Fruit fly (Drosophila melanogaster) whole organism, embryonic: ENCODE results near the gene Nepl21.

Experiments
- Ada2b ChIP-seq: fragments of 200-800 bp; sonication (Bioruptor generic); IDR thresholded peaks from 2 replicates; pipeline ENCODE4 v1.3.6; 2022; ENCODE audit warnings: missing biosample characterization, missing genetic modification characterization
- CG10209 ChIP-seq: fragments of 200-800 bp; sonication (Bioruptor generic); optimal IDR thresholded peaks from 3 replicates; lab custom pipeline; 2017; ENCODE audit warnings: missing biosample characterization, mild to moderate bottlenecking, missing genetic modification characterization, missing genetic modification reagents
- CG10274 ChIP-seq: fragments of 200-800 bp; sonication (Bioruptor generic); optimal IDR thresholded peaks from 3 replicates; lab custom pipeline; 2017; ENCODE audit warnings: missing biosample characterization, mild to moderate bottlenecking, missing genetic modification characterization
- CG11093 ChIP-seq: fragments of 200-800 bp; sonication (Bioruptor generic); IDR thresholded peaks from 3 replicates; pipeline ENCODE4 v1.3.6; 2022; ENCODE audit warnings: missing biosample characterization, missing genetic modification characterization
- CG13424 ChIP-seq: fragments of 200-800 bp; sonication (Bioruptor generic); optimal IDR thresholded peaks from 2 replicates; lab custom pipeline; 2019; ENCODE audit warnings: missing biosample characterization, mild to moderate bottlenecking, missing genetic modification characterization, moderate library complexity
- CG15479 ChIP-seq: fragments of 200-800 bp; sonication (Bioruptor generic); optimal IDR thresholded peaks from 3 replicates; lab custom pipeline; 2019; ENCODE audit warnings: missing biosample characterization, mild to moderate bottlenecking, missing genetic modification characterization, moderate library complexity
- CG17328 ChIP-seq: fragments of 200-800 bp; sonication (Bioruptor generic); IDR thresholded peaks from 2 replicates; pipeline ENCODE4 v1.3.6; 2022; ENCODE audit warnings: missing biosample characterization, missing genetic modification characterization
- CG2116 ChIP-seq: fragments of 200-800 bp; sonication (Bioruptor generic); optimal IDR thresholded peaks from 3 replicates; lab custom pipeline; 2018; ENCODE audit warnings: missing biosample characterization, mild to moderate bottlenecking, missing genetic modification characterization
- CG2129 ChIP-seq: fragments of 200-800 bp; sonication (Bioruptor generic); IDR thresholded peaks from 2 replicates; pipeline ENCODE4 v1.3.6; 2022; ENCODE audit warnings: missing biosample characterization, missing genetic modification characterization; ENCODE audit not compliant: partially characterized antibody
- CG31388 ChIP-seq: fragments of 200-800 bp; sonication (Bioruptor generic); optimal IDR thresholded peaks from 2 replicates; lab custom pipeline; 2016; ENCODE audit warnings: missing biosample characterization, missing genetic modification characterization
- CG34376 ChIP-seq: fragments of 200-800 bp; sonication (Bioruptor generic); optimal IDR thresholded peaks from 2 replicates; lab custom pipeline; 2018; ENCODE audit warnings: missing biosample characterization, mild to moderate bottlenecking, missing genetic modification characterization
- CG3726 ChIP-seq: fragments of 200-800 bp; sonication (Bioruptor generic); IDR thresholded peaks from 3 replicates; pipeline ENCODE4, ENCODE4 v1.3.6; 2022; ENCODE audit warnings: missing biosample characterization, missing genetic modification characterization
- CG4360 ChIP-seq: fragments of 200-800 bp; sonication (Bioruptor generic); IDR thresholded peaks from 2 replicates; pipeline ENCODE4 v1.3.6; 2022; ENCODE audit warnings: missing biosample characterization, missing genetic modification characterization
- CG6175 ChIP-seq: fragments of 200-800 bp; sonication (Bioruptor generic); IDR thresholded peaks from 3 replicates; pipeline ENCODE4 v1.3.6; 2022; ENCODE audit warnings: missing biosample characterization, missing genetic modification characterization
- CG6654 ChIP-seq: fragments of 200-800 bp; sonication (Bioruptor generic); optimal IDR thresholded peaks from 2 replicates; lab custom pipeline; 2017; ENCODE audit warnings: missing biosample characterization, mild to moderate bottlenecking, missing genetic modification characterization
- CG7745 ChIP-seq: fragments of 200-800 bp; sonication (Bioruptor generic); optimal IDR thresholded peaks from 2 replicates; lab custom pipeline; 2018; ENCODE audit warnings: missing biosample characterization, mild to moderate bottlenecking, missing genetic modification characterization, moderate library complexity
- CG8290 ChIP-seq, 3 experiments: fragments of 200-800 bp; sonication (Bioruptor generic); optimal IDR thresholded peaks; 2 replicates each; lab custom pipeline; 2016 to 2019; ENCODE audit warnings: missing biosample characterization in 3 of 3, missing genetic modification characterization in 3 of 3, mild to moderate bottlenecking in 2 of 3, moderate library complexity in 1 of 3
- CTCF ChIP-seq: fragments of 200-800 bp; sonication (Bioruptor generic); optimal IDR thresholded peaks from 2 replicates; lab custom pipeline; 2017; ENCODE audit warnings: missing biosample characterization, mild to moderate bottlenecking, missing genetic modification characterization, moderate library complexity
- Dref ChIP-seq: fragments of 200-800 bp; sonication (Bioruptor generic); IDR thresholded peaks from 2 replicates; pipeline ENCODE4 v1.3.6; 2022; ENCODE audit warnings: missing biosample characterization, missing genetic modification characterization
- HmgD ChIP-seq: fragments of 200-800 bp; sonication (Bioruptor generic); optimal IDR thresholded peaks from 3 replicates; lab custom pipeline; 2016; ENCODE audit warnings: missing biosample characterization, missing genetic modification characterization
- MESR4 ChIP-seq: fragments of 200-800 bp; sonication (Bioruptor generic); optimal IDR thresholded peaks from 2 replicates; lab custom pipeline; 2018; ENCODE audit warnings: missing biosample characterization, mild to moderate bottlenecking, missing genetic modification characterization, moderate library complexity
- Max ChIP-seq: fragments of 200-800 bp; sonication (Bioruptor generic); optimal IDR thresholded peaks from 2 replicates; lab custom pipeline; 2016; ENCODE audit warnings: missing biosample characterization, mild to moderate bottlenecking, missing genetic modification characterization
- NK7.1 ChIP-seq: fragments of 200-800 bp; sonication (Bioruptor generic); optimal IDR thresholded peaks from 3 replicates; lab custom pipeline; 2016; ENCODE audit warnings: missing biosample characterization, missing genetic modification characterization
- Opbp ChIP-seq: fragments of 200-800 bp; sonication (Bioruptor generic); IDR thresholded peaks from 3 replicates; pipeline ENCODE4 v1.3.6; 2022; ENCODE audit warnings: missing biosample characterization, missing genetic modification characterization; ENCODE audit not compliant: partially characterized antibody
- al ChIP-seq: fragments of 200-800 bp; sonication (Bioruptor generic); IDR thresholded peaks from 2 replicates; pipeline ENCODE4 v1.3.6; 2022; ENCODE audit warnings: missing biosample characterization, missing genetic modification characterization
- amos ChIP-seq: fragments of 200-800 bp; sonication (Bioruptor generic); IDR thresholded peaks from 2 replicates; pipeline ENCODE4 v1.3.6; 2022; ENCODE audit warnings: missing biosample characterization, missing genetic modification characterization; ENCODE audit not compliant: partially characterized antibody
- ase ChIP-seq: fragments of 200-800 bp; sonication (Bioruptor generic); IDR thresholded peaks from 3 replicates; pipeline ENCODE4 v1.3.6; 2022; ENCODE audit warnings: missing biosample characterization, missing genetic modification characterization
- cas ChIP-seq: fragments of 200-800 bp; sonication (Bioruptor generic); IDR thresholded peaks from 2 replicates; pipeline ENCODE4 v1.3.6; 2022; ENCODE audit warnings: missing biosample characterization, missing genetic modification characterization
- cato ChIP-seq: fragments of 200-800 bp; sonication (Bioruptor generic); optimal IDR thresholded peaks from 2 replicates; lab custom pipeline; 2016; ENCODE audit warnings: missing biosample characterization, missing genetic modification characterization, borderline replicate concordance
- chm ChIP-seq: fragments of 200-800 bp; sonication (Bioruptor generic); IDR thresholded peaks from 2 replicates; pipeline ENCODE4 v1.3.6; 2022; ENCODE audit warnings: missing biosample characterization, missing genetic modification characterization
- corto ChIP-seq: fragments of 200-800 bp; sonication (Bioruptor generic); optimal IDR thresholded peaks from 2 replicates; lab custom pipeline; 2016; ENCODE audit warnings: missing biosample characterization, mild to moderate bottlenecking, missing genetic modification characterization, moderate library complexity
- disco-r ChIP-seq: fragments of 200-800 bp; sonication (Bioruptor generic); optimal IDR thresholded peaks from 2 replicates; lab custom pipeline; 2016; ENCODE audit warnings: missing biosample characterization, missing genetic modification characterization
- dpn ChIP-seq, 2 experiments: fragments of 200-800 bp; sonication (Bioruptor generic); optimal IDR thresholded peaks; 3 replicates each; lab custom pipeline; 2016; ENCODE audit warnings: missing biosample characterization in 2 of 2, missing genetic modification characterization in 2 of 2
- ems ChIP-seq: fragments of 200-800 bp; sonication (Bioruptor generic); optimal IDR thresholded peaks from 3 replicates; lab custom pipeline; 2016; ENCODE audit warnings: missing biosample characterization, missing genetic modification characterization
- grau ChIP-seq: fragments of 200-800 bp; optimal IDR thresholded peaks from 3 replicates; lab custom pipeline; 2019; ENCODE audit warnings: missing biosample characterization, mild to moderate bottlenecking, missing genetic modification characterization, moderate library complexity
- insv ChIP-seq, 2 experiments: fragments of 200-800 bp; sonication (Bioruptor generic); optimal IDR thresholded peaks; 3 replicates each; lab custom pipeline; 2016 to 2018; ENCODE audit warnings: missing biosample characterization in 2 of 2, missing genetic modification characterization in 2 of 2
- kay ChIP-seq: fragments of 200-800 bp; sonication (Bioruptor generic); optimal IDR thresholded peaks from 2 replicates; lab custom pipeline; 2016; ENCODE audit warnings: missing biosample characterization, missing genetic modification characterization
- lilli ChIP-seq: fragments of 200-800 bp; sonication (Bioruptor generic); optimal IDR thresholded peaks from 3 replicates; lab custom pipeline; 2016; ENCODE audit warnings: missing biosample characterization, missing genetic modification characterization
- lov ChIP-seq, 2 experiments: fragments of 200-800 bp in 1 of 2; fragments of >200 bp in 1 of 2; sonication (Bioruptor generic) in 1 of 2; IDR thresholded peaks in 1 of 2; optimal IDR thresholded peaks in 1 of 2; 2 replicates in 1 of 2; 3 replicates in 1 of 2; pipeline versions ENCODE4 v1.3.6 to Lab custom; 2017 to 2022; ENCODE audit warnings: missing biosample characterization in 1 of 2, missing genetic modification characterization in 1 of 2
- onecut ChIP-seq: fragments of 200-800 bp; sonication (Bioruptor generic); IDR thresholded peaks from 2 replicates; pipeline ENCODE4 v1.3.6; 2022; ENCODE audit warnings: missing biosample characterization, missing genetic modification characterization
- prd ChIP-seq, 3 experiments: fragments of >200 bp in 2 of 3; fragments of 200-800 bp in 1 of 3; sonication (Bioruptor generic) in 1 of 3; optimal IDR thresholded peaks in 2 of 3; IDR thresholded peaks in 1 of 3; 2 replicates in 2 of 3; 3 replicates in 1 of 3; pipeline versions ENCODE4 v1.3.6 to Lab custom; 2017 to 2022; ENCODE audit warnings: missing biosample characterization in 1 of 3, missing genetic modification characterization in 1 of 3
- sisA ChIP-seq: fragments of 200-800 bp; sonication (Bioruptor generic); IDR thresholded peaks from 2 replicates; pipeline ENCODE4 v1.3.6; 2022; ENCODE audit warnings: missing biosample characterization, missing genetic modification characterization
- tio ChIP-seq: fragments of 200-800 bp; sonication (Bioruptor generic); optimal IDR thresholded peaks from 2 replicates; lab custom pipeline; 2017; ENCODE audit warnings: missing biosample characterization, missing genetic modification characterization, inconsistent platforms
- usp ChIP-seq: fragments of >200 bp; optimal IDR thresholded peaks from 2 replicates; lab custom pipeline; 2017; ENCODE audit warnings: missing biosample characterization, missing genetic modification characterization
- wdn ChIP-seq: fragments of 200-800 bp; sonication (Bioruptor generic); IDR thresholded peaks from 2 replicates; pipeline ENCODE4 v1.3.6; 2022; ENCODE audit warnings: missing biosample characterization, missing genetic modification characterization
- wek ChIP-seq: fragments of 200-800 bp; sonication (Bioruptor generic); optimal IDR thresholded peaks from 3 replicates; lab custom pipeline; 2018; ENCODE audit warnings: missing biosample characterization, mild to moderate bottlenecking, missing genetic modification characterization, moderate library complexity
- zf30C ChIP-seq: fragments of 200-800 bp; sonication (Bioruptor generic); optimal IDR thresholded peaks from 3 replicates; lab custom pipeline; 2018; ENCODE audit warnings: missing biosample characterization, mild to moderate bottlenecking, missing genetic modification characterization

The Nepl21 gene

dm6 chr3R:28888561-28889426, 5.3 kb downstream of the Nepl21 start (continued):
- TF ChIP-seq CG10274 (GFP tag; lab: Kevin White, UChicago) (peak; percentile 71), CTCF (GFP tag; lab: Kevin White, UChicago) (peak; percentile 50), CG2129 (GFP tag; lab: Robert Waterston, UW) (no peak), CG31388 (GFP tag; lab: Kevin White, UChicago) (peak; percentile 66), CG6175 (GFP tag; lab: Robert Waterston, UW) (peak; percentile 89), CG10209 (GFP tag; lab: Kevin White, UChicago) (peak; percentile 79), sisA (GFP tag; lab: Robert Waterston, UW) (peak; percentile 71), Max (GFP tag; lab: Kevin White, UChicago) (peak; percentile 76), ase (GFP tag; lab: Robert Waterston, UW) (peak; percentile 54; the same call in 1 of the 3 replicates), prd (optimal IDR thresholded peaks at IDR 0.05; lab: Kevin White, UChicago) (no peak), prd (GFP tag; IDR thresholded peaks at IDR 0.05; lab: Robert Waterston, UW) (peak; percentile 74), Dref (GFP tag; lab: Robert Waterston, UW) (peak; percentile 37; the same call in 1 of the 2 replicates), CG15479 (GFP tag; lab: Kevin White, UChicago) (peak; percentile 75), CG7745 (tag; lab: Kevin White, UChicago) (no peak), NK7.1 (peak; percentile 69), CG3726 (no peak), insv (GFP tag; optimal IDR thresholded peaks at IDR 0.05; lab: Kevin White, UChicago) (peak in 1 of 2 experiments; percentile 30), wek (GFP tag; lab: Kevin White, UChicago) (peak; percentile 13), cato (GFP tag; lab: Kevin White, UChicago) (peak; percentile 22), corto (no peak), amos (GFP tag; lab: Robert Waterston, UW) (no peak), zf30C (GFP tag; lab: Kevin White, UChicago) (no peak), onecut (GFP tag; lab: Robert Waterston, UW) (peak; percentile 50), Opbp (GFP tag; lab: Robert Waterston, UW) (no peak), CG11093 (peak; percentile 63; the same call in 1 of the 3 replicates), tio (no peak), CG13424 (tag; lab: Kevin White, UChicago) (peak; percentile 82), usp (GFP tag; lab: Kevin White, UChicago) (no peak), CG4360 (GFP tag; lab: Robert Waterston, UW) (peak; percentile 92), CG34376 (peak; percentile 85), HmgD (GFP tag; lab: Kevin White, UChicago) (peak; percentile 78), grau (tag; lab: Kevin White, UChicago) (peak; percentile 77), kay (GFP tag; lab: Kevin White, UChicago) (peak; percentile 78), disco-r (GFP tag; lab: Kevin White, UChicago) (peak; percentile 67), wdn (peak; percentile 60; the same call in 1 of the 2 replicates), Ada2b (peak; percentile 62), ems (GFP tag; lab: Kevin White, UChicago) (peak; percentile 77), lilli (peak; percentile 90), CG2116 (GFP tag; lab: Kevin White, UChicago) (no peak), cas (GFP tag; lab: Robert Waterston, UW) (peak; percentile 63; the same call in 1 of the 2 replicates), MESR4 (GFP tag; lab: Kevin White, UChicago) (peak; percentile 67), al (GFP tag; lab: Robert Waterston, UW) (peak; percentile 65; the same call in 1 of the 2 replicates), dpn (GFP tag; optimal IDR thresholded peaks at IDR 0.05; lab: Kevin White, UChicago) (peak; percentile 89), CG17328 (GFP tag; lab: Robert Waterston, UW) (no peak), CG6654 (GFP tag; lab: Kevin White, UChicago) (peak; percentile 60), chm (GFP tag; lab: Robert Waterston, UW) (0 out of 2 replicates have a peak, but pooled peaks have one; percentile 41), lov (optimal IDR thresholded peaks at IDR 0.05; lab: Kevin White, UChicago) (no peak), lov (GFP tag; IDR thresholded peaks at IDR 0.05; lab: Robert Waterston, UW) (no peak; the same call in 2 of the 3 replicates), CG8290 (GFP tag; optimal IDR thresholded peaks at IDR 0.05; lab: Kevin White, UChicago) (peak; percentile 50), CG8290 (tag; optimal IDR thresholded peaks at IDR 0.05; lab: Kevin White, UChicago) (peak in 1 of 2 experiments; percentile 68)
